Fruit fly (Drosophila melanogaster): ENCODE measurements around the gene KdelR.

- TF ChIP-seq CTCF (optimal IDR thresholded peaks at IDR 0.05) (no peak), CG8478 (optimal IDR thresholded peaks at IDR 0.05) (no peak)
Measured at dm6 chr2L:10435606-10436160, 9.0 kb downstream of the KdelR start, which contains the start of the genes TBC1D16 and holn1.
